Worm (Caenorhabditis elegans): ENCODE measurements around the gene rike-1.

DNA sequence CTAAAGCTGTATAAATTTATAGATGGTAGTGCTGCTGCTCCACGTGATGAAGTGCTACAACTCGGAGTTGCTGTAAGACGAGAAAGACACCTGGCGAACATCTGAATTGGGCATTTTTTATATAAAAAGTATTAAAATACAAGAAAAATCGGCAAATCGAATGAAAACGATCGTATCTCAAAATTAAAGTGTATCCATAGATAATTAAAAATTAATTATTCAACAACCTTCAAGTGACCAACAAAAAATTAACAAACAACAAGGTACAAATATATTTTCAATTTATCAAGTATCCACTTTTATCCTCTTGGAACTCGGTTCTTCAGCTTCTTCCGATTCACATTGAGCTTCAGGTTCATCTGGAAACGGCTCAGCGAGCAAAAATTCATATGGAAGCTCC is 26.4 kb downstream of the rike-1 start, which contains the start of gene R02D5.8:
- no peak for TF ChIP-seq fos-1 (tag; optimal IDR thresholded peaks at IDR 0.05)
- TF ChIP-seq snpc-4 (tag; optimal IDR thresholded peaks at IDR 0.05) = no peak
- TF ChIP-seq ceh-82 (tag; optimal IDR thresholded peaks at IDR 0.05) = no peak
- no peak for TF ChIP-seq elt-1 (tag; optimal IDR thresholded peaks at IDR 0.05)
- TF ChIP-seq nhr-77 (tag; optimal IDR thresholded peaks at IDR 0.05) = no peak
- TF ChIP-seq lin-13 (GFP tag; optimal IDR thresholded peaks at IDR 0.05) = no peak

All from whole organism, L2 larva.